Worm (Caenorhabditis elegans): Measurements from ENCODE around the gene cyp-14A5.

DNA sequence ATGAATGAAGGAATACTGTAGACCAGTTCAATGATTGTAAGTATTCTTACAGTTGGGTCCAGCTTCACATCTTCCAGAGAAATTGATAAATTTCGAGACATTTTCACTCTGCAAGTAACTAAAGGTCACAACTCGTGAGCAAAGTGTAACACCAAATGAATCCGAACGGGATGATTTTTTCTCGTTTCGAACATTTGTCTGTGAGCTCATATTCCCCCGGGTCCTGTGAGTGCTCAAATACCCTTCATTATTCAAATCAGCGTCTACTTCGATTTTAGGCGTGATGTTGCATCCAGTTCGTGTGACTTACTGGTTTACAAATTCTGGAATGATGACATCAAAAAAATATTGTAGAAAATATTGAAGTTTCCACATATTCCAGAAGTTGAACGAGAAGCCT lies 42.3 kb upstream of the cyp-14A5 start, which contains the start of gene srg-68:
- TF ChIP-seq F55B11.4 (tag; optimal IDR thresholded peaks at IDR 0.05; ENCODE audit: borderline replicate concordance, insufficient read depth) (no peak), nhr-120 (GFP tag; IDR thresholded peaks at IDR 0.05) (no peak), nhr-90 (tag; optimal IDR thresholded peaks at IDR 0.05) (no peak), K12H6.12 (tag; optimal IDR thresholded peaks at IDR 0.05) (no peak), C06A6.2 (GFP tag; conservative IDR thresholded peaks at IDR 0.05) (no peak), ZK185.1 (tag; optimal IDR thresholded peaks at IDR 0.05; ENCODE audit: poor library complexity, severe bottlenecking) (no peak), pbrm-1 (GFP tag; IDR thresholded peaks at IDR 0.05) (no peak), zim-3 (tag; optimal IDR thresholded peaks at IDR 0.05) (no peak), nhr-27 (tag; optimal IDR thresholded peaks at IDR 0.05) (no peak), dpff-1 (tag; optimal IDR thresholded peaks at IDR 0.05) (no peak)
